Worm (Caenorhabditis elegans) whole organism, young adult: ENCODE data around the gene Y54G2A.36.
A peak's percentile ranks its signal among the peaks of the same experiment; 100 is the strongest.

Experiments used
- B0035.1 ChIP-seq: sonication (generic microtip); optimal IDR thresholded peaks from 2 replicates; lab custom pipeline; 2016; ENCODE audit warnings: missing genetic modification characterization, mild to moderate bottlenecking, missing compliant biosample characterization, missing genotype, missing genetic modification reagents
- B0261.1 ChIP-seq: sonication (generic microtip); optimal IDR thresholded peaks from 2 replicates; lab custom pipeline; 2016; ENCODE audit warnings: mild to moderate bottlenecking, missing genetic modification characterization, moderate library complexity, missing compliant biosample characterization
- B0336.3 ChIP-seq: fragments of 200-800 bp; sonication (Bioruptor generic); IDR thresholded peaks from 2 replicates; pipeline ENCODE4 v1.3.6; 2022; ENCODE audit warnings: missing genetic modification characterization, missing compliant biosample characterization
- C17E4.6 ChIP-seq: fragments of 200-800 bp; sonication (Bioruptor generic); IDR thresholded peaks from 2 replicates; pipeline ENCODE4 v1.3.6; 2022; ENCODE audit warnings: missing genetic modification reagents, missing genetic modification characterization, missing compliant biosample characterization
- F10E7.11 ChIP-seq: sonication (generic microtip); optimal IDR thresholded peaks from 2 replicates; lab custom pipeline; 2017; ENCODE audit warnings: mild to moderate bottlenecking, missing genetic modification characterization, moderate library complexity, missing compliant biosample characterization
- F37B4.10 ChIP-seq: fragments of 200-800 bp; sonication (Bioruptor generic); IDR thresholded peaks from 2 replicates; pipeline ENCODE4 v1.3.6; 2022; ENCODE audit warnings: missing genetic modification characterization, missing compliant biosample characterization
- F49E8.2 ChIP-seq: sonication (generic microtip); optimal IDR thresholded peaks from 3 replicates; lab custom pipeline; 2017; ENCODE audit warnings: missing genetic modification characterization, mild to moderate bottlenecking, missing compliant biosample characterization, antibody characterized with exemption, moderate library complexity; ENCODE audit not compliant: insufficient read depth
- F57C9.4 ChIP-seq: sonication (generic microtip); optimal IDR thresholded peaks from 2 replicates; lab custom pipeline; 2017; ENCODE audit warnings: mild to moderate bottlenecking, missing genetic modification characterization, missing compliant biosample characterization
- T07F8.4 ChIP-seq: sonication (generic microtip); optimal IDR thresholded peaks from 2 replicates; lab custom pipeline; 2016; ENCODE audit warnings: mild to moderate bottlenecking, missing genetic modification characterization, moderate library complexity, missing compliant biosample characterization
- Y53F4B.3 ChIP-seq: fragments of 200-800 bp; sonication (Bioruptor generic); IDR thresholded peaks from 2 replicates; pipeline ENCODE4 v1.3.6; 2022; ENCODE audit warnings: missing genetic modification reagents, missing genetic modification characterization, missing compliant biosample characterization
- atf-7 ChIP-seq: sonication (generic microtip); optimal IDR thresholded peaks from 2 replicates; lab custom pipeline; 2017; ENCODE audit warnings: mild to moderate bottlenecking, missing genetic modification characterization, missing compliant biosample characterization
- athp-1 ChIP-seq: sonication (generic microtip); optimal IDR thresholded peaks from 2 replicates; lab custom pipeline; 2017; ENCODE audit warnings: mild to moderate bottlenecking, missing genetic modification characterization, missing compliant biosample characterization
- bed-2 ChIP-seq: fragments of 200-800 bp; sonication (Bioruptor generic); IDR thresholded peaks from 2 replicates; pipeline ENCODE4 v1.3.6; 2022; ENCODE audit warnings: missing genetic modification reagents, missing genetic modification characterization, missing compliant biosample characterization
- ccch-3 ChIP-seq: fragments of 200-800 bp; sonication (Bioruptor generic); optimal IDR thresholded peaks from 2 replicates; lab custom pipeline; 2018; ENCODE audit warnings: mild to moderate bottlenecking, missing genetic modification characterization, missing compliant biosample characterization
- ceh-40 ChIP-seq: fragments of 200-800 bp; sonication (Bioruptor generic); IDR thresholded peaks from 2 replicates; pipeline ENCODE4 v1.3.6; 2022; ENCODE audit warnings: missing genetic modification characterization, missing compliant biosample characterization
- chd-7 ChIP-seq: sonication (generic microtip); optimal IDR thresholded peaks from 2 replicates; lab custom pipeline; 2016; ENCODE audit warnings: mild to moderate bottlenecking, missing genetic modification characterization, moderate library complexity, missing compliant biosample characterization
- egrh-3 ChIP-seq: fragments of 200-800 bp; sonication (Bioruptor generic); IDR thresholded peaks from 2 replicates; pipeline ENCODE4 v1.3.6; 2022; ENCODE audit warnings: missing genetic modification reagents, missing genetic modification characterization, missing compliant biosample characterization
- gei-17 ChIP-seq: fragments of 200-800 bp; sonication (Bioruptor generic); optimal IDR thresholded peaks from 2 replicates; lab custom pipeline; 2018; ENCODE audit warnings: mild to moderate bottlenecking, missing genetic modification characterization, missing compliant biosample characterization
- him-1 ChIP-seq: sonication (generic microtip); optimal IDR thresholded peaks from 2 replicates; lab custom pipeline; 2016; ENCODE audit warnings: missing genotype, missing genetic modification reagents, missing genetic modification characterization, missing compliant biosample characterization
- hlh-12 ChIP-seq: sonication (generic microtip); optimal IDR thresholded peaks from 2 replicates; lab custom pipeline; 2016; ENCODE audit warnings: missing genetic modification characterization, missing compliant biosample characterization
- hsf-1 ChIP-seq: fragments of 200-800 bp; sonication (Bioruptor generic); IDR thresholded peaks from 2 replicates; pipeline ENCODE4 v1.3.6; 2022; ENCODE audit warnings: missing genetic modification reagents, missing genetic modification characterization, missing compliant biosample characterization
- lag-1 ChIP-seq: fragments of 200-800 bp; sonication (Bioruptor generic); IDR thresholded peaks from 2 replicates; pipeline ENCODE4 v1.3.6; 2022; ENCODE audit warnings: missing genetic modification reagents, missing genetic modification characterization, missing compliant biosample characterization
- lin-35 ChIP-seq, 3 experiments: fragments of 150-350 bp in 2 of 3; sonication (generic microtip) in 1 of 3; optimal IDR thresholded peaks; 2 replicates each; lab custom pipeline; 2014 to 2018; ENCODE audit warnings: missing biosample characterization in 3 of 3, missing genetic modification characterization in 3 of 3, missing genetic modification reagents in 3 of 3
- lsl-1 ChIP-seq: fragments of 200-800 bp; sonication (Bioruptor generic); optimal IDR thresholded peaks from 2 replicates; lab custom pipeline; 2018; ENCODE audit warnings: mild to moderate bottlenecking, missing genetic modification characterization, moderate library complexity, missing compliant biosample characterization
- madf-10 ChIP-seq: sonication (generic microtip); optimal IDR thresholded peaks from 2 replicates; lab custom pipeline; 2016; ENCODE audit warnings: mild to moderate bottlenecking, missing genetic modification characterization, missing compliant biosample characterization
- mcd-1 ChIP-seq: fragments of 200-800 bp; sonication (Bioruptor generic); IDR thresholded peaks from 2 replicates; pipeline ENCODE4 v1.3.6; 2022; ENCODE audit warnings: missing genetic modification reagents, missing genetic modification characterization, missing compliant biosample characterization
- mel-28 ChIP-seq: sonication (generic microtip); optimal IDR thresholded peaks from 2 replicates; lab custom pipeline; 2016; ENCODE audit warnings: borderline replicate concordance, mild to moderate bottlenecking, missing genetic modification characterization, missing compliant biosample characterization
- nfyb-1 ChIP-seq: fragments of 200-800 bp; sonication (Bioruptor generic); IDR thresholded peaks from 2 replicates; pipeline ENCODE4 v1.3.6; 2022; ENCODE audit warnings: missing genetic modification reagents, missing genetic modification characterization, missing compliant biosample characterization
- nhr-80 ChIP-seq: sonication (generic microtip); optimal IDR thresholded peaks from 2 replicates; lab custom pipeline; 2016; ENCODE audit warnings: missing genetic modification characterization, missing compliant biosample characterization
- pbrm-1 ChIP-seq: fragments of 200-800 bp; sonication (Bioruptor generic); IDR thresholded peaks from 2 replicates; pipeline ENCODE4 v1.3.6; 2022; ENCODE audit warnings: missing genetic modification reagents, missing genetic modification characterization, missing compliant biosample characterization
- rec-8 ChIP-seq, 2 experiments: sonication (generic microtip); optimal IDR thresholded peaks; 2 replicates each; lab custom pipeline; 2016; ENCODE audit warnings: mild to moderate bottlenecking in 2 of 2, missing genetic modification characterization in 2 of 2, missing genetic modification reagents in 2 of 2, missing genotype in 2 of 2, missing biosample characterization in 1 of 2, missing compliant biosample characterization in 1 of 2, moderate library complexity in 1 of 2
- rpc-1 ChIP-seq, 2 experiments: fragments of 150-350 bp in 1 of 2; sonication (generic microtip) in 1 of 2; optimal IDR thresholded peaks; 2 replicates each; lab custom pipeline; 2014 to 2018; ENCODE audit warnings: missing biosample characterization in 1 of 2, missing genetic modification characterization in 1 of 2, missing genetic modification reagents in 1 of 2, missing genotype in 1 of 2
- snpc-1.3 ChIP-seq: sonication (generic microtip); optimal IDR thresholded peaks from 2 replicates; lab custom pipeline; 2017; ENCODE audit warnings: missing genetic modification characterization, mild to moderate bottlenecking, missing compliant biosample characterization, antibody characterized with exemption, moderate library complexity, missing genotype, missing genetic modification reagents; ENCODE audit not compliant: insufficient read depth
- somi-1 ChIP-seq: fragments of 200-800 bp; sonication (Bioruptor generic); optimal IDR thresholded peaks from 2 replicates; lab custom pipeline; 2018; ENCODE audit warnings: mild to moderate bottlenecking, missing genetic modification characterization, missing compliant biosample characterization
- tlf-1 ChIP-seq: fragments of 200-800 bp; sonication (Bioruptor generic); optimal IDR thresholded peaks from 2 replicates; lab custom pipeline; 2018; ENCODE audit warnings: mild to moderate bottlenecking, missing genetic modification characterization, missing compliant biosample characterization
- zfh-2 ChIP-seq: fragments of 200-800 bp; sonication (Bioruptor generic); conservative IDR thresholded peaks from 2 replicates; pipeline ENCODE4 v1.3.6; 2022; ENCODE audit warnings: missing genetic modification reagents, missing genetic modification characterization, missing compliant biosample characterization
- ztf-18 ChIP-seq: sonication (generic microtip); optimal IDR thresholded peaks from 2 replicates; lab custom pipeline; 2016; ENCODE audit warnings: missing genotype, mild to moderate bottlenecking, missing genetic modification characterization, missing compliant biosample characterization
- ztf-26 ChIP-seq: sonication (generic microtip); optimal IDR thresholded peaks from 2 replicates; lab custom pipeline; 2017; ENCODE audit warnings: missing genetic modification characterization, missing compliant biosample characterization
- ztf-28 ChIP-seq: fragments of 200-800 bp; sonication (Bioruptor generic); IDR thresholded peaks from 2 replicates; pipeline ENCODE4 v1.3.6; 2022; ENCODE audit warnings: missing genetic modification reagents, missing genetic modification characterization, missing compliant biosample characterization
- ztf-3 ChIP-seq: fragments of 200-800 bp; sonication (Bioruptor generic); optimal IDR thresholded peaks from 2 replicates; lab custom pipeline; 2018; ENCODE audit warnings: mild to moderate bottlenecking, missing genetic modification characterization, missing compliant biosample characterization

Y54G2A.36 gene

DNA sequence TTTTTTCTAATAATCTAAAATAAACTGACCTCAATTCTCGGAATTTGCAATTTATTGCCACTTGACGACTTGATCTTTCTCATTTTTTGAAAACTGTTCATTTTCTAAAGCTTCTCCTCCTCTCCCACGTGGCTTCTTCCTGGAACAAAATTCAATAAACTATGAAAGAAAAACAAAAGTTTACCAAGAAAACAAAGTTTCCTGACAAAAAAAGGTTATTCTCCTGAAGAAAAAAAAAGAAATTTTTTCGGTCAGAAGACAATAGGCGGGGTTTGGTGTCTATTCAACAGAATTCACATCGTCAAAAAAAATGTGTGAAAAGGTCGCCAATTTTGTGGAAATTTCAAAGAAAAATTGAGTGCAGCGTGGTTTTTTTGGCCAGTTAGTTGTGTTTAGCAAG is 32.8 kb upstream of the Y54G2A.36 start, which contains the start of gene Y54G2A.16:
Gene Y54G2A.16, minus strand, starts transcription at position 101 of the 400 bp plus-strand sequence.
- TF ChIP-seq F57C9.4 = no peak

DNA sequence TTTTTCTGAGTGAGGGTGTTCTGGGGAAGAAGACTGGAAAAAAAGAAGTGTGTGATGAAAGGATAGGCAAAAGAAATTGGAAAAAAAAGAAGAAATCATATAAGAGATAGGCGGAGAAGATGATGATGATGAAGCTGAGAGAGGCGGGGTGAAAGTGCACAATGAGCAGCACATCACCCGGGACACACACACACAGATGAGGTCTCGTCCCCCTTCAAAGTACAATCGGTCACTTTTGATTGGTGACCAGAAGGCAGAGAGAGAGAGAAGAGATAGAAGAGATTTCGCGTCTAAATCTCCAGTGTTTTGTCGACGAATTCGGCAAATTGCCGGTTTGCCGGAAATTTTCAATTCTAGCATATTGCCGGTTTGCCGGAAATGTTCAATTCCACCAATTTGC is 12.2 kb upstream of the Y54G2A.36 start:
- TF ChIP-seq pbrm-1 (GFP tag; lab: Robert Waterston, UW) (no peak), F10E7.11 (tag; lab: Kevin White, UChicago) (no peak), B0261.1 (tag; lab: Kevin White, UChicago) (no peak), snpc-1.3 (no peak), nfyb-1 (GFP tag; lab: Robert Waterston, UW) (no peak), ceh-40 (GFP tag; lab: Robert Waterston, UW) (no peak), mel-28 (no peak), lsl-1 (GFP tag; lab: Kevin White, UChicago) (no peak), hsf-1 (no peak), madf-10 (tag; lab: Kevin White, UChicago) (no peak)

DNA sequence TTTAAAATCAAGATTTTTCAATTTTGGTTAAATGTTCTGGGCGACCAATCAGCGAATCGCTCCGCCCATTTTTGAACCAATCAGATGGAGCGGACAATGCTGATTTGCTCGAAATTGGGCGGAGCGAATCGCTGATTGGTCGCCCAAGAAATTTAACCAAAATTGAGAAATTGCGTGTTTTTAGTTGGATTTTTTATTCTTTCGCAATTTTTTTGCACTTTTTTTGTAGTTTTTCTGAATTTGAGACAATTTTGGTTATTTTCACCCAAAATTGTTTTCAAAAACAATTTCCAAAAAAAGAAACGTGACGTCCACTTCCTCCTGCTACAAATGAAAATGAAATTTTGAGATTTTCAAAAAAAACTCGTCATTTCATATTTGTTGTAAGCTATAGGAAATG is 10.8 kb upstream of the Y54G2A.36 start, which contains the start of gene dml-1:
Gene dml-1, plus strand, starts transcription at position 301 of the 400 bp plus-strand sequence.
- TF ChIP-seq rec-8 (tag; optimal IDR thresholded peaks at IDR 0.05; lab: Kevin White, UChicago) = no peak
- no peak for TF ChIP-seq chd-7 (tag; lab: Kevin White, UChicago)
- no peak for TF ChIP-seq gei-17 (GFP tag; lab: Kevin White, UChicago)
- no peak for TF ChIP-seq tlf-1 (GFP tag; lab: Kevin White, UChicago)
- TF ChIP-seq egrh-3 (GFP tag; lab: Robert Waterston, UW) = no peak
- TF ChIP-seq him-1 (tag; lab: Kevin White, UChicago) = no peak
- TF ChIP-seq ztf-28 (GFP tag; lab: Robert Waterston, UW) = no peak
- no peak for TF ChIP-seq ztf-26 (tag; lab: Kevin White, UChicago)
- no peak for TF ChIP-seq B0261.1 (tag; lab: Kevin White, UChicago)
- no peak for TF ChIP-seq athp-1 (tag; lab: Kevin White, UChicago)

DNA sequence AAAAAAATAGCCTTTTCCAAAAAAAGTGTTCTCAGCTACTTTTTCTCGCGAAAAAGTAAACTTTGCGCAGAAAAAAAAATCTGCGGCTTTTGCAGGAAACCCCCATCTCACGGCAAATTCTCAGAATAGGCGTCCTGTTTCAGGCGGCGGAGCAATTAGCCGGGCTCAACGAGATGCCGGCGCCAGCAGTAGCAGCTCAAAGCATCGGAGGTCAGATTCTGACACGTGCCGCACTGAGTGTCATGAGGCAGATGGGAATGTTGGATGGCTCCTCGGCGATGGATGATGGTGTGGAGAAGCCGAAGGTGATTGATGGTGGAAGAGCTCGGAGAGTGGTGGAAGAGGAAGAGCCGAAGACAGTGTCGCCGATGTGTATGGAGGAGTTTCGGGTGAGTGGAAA is 10.2 kb upstream of the Y54G2A.36 start:
- TF ChIP-seq bed-2 (GFP tag; lab: Robert Waterston, UW) (no peak), lag-1 (no peak), mcd-1 (0 out of 2 replicates have a peak, but pooled peaks have one; percentile 18), ztf-18 (tag; lab: Kevin White, UChicago) (no peak), F37B4.10 (GFP tag; lab: Robert Waterston, UW) (0 out of 2 replicates have a peak, but pooled peaks have one; percentile 11), zfh-2 (peak; percentile 77), T07F8.4 (tag; lab: Kevin White, UChicago) (no peak), B0336.3 (GFP tag; lab: Robert Waterston, UW) (no peak), lin-35 (GFP tag; optimal IDR thresholded peaks at IDR 0.05; lab: Kevin White, UChicago) (no peak), nhr-80 (no peak), Y53F4B.3 (GFP tag; lab: Robert Waterston, UW) (no peak), rpc-1 (optimal IDR thresholded peaks at IDR 0.05; lab: Kevin White, UChicago) (no peak), rpc-1 (tag; optimal IDR thresholded peaks at IDR 0.05; lab: Kevin White, UChicago) (no peak), somi-1 (GFP tag; lab: Kevin White, UChicago) (no peak), F49E8.2 (tag; lab: Kevin White, UChicago) (no peak), B0035.1 (tag; lab: Kevin White, UChicago) (no peak), hlh-12 (no peak), hsf-1 (peak; percentile 15; the same call in 1 of the 2 replicates), ccch-3 (GFP tag; lab: Kevin White, UChicago) (no peak), C17E4.6 (no peak), ztf-3 (GFP tag; lab: Kevin White, UChicago) (no peak), egrh-3 (GFP tag; lab: Robert Waterston, UW) (peak; percentile 22; the same call in 1 of the 2 replicates), atf-7 (no peak), snpc-1.3 (no peak)
